Fruit fly (Drosophila melanogaster) S2 (cell line): ENCODE data around the gene CHKov2.

Experiments used
- CG8478 ChIP-seq: fragments of >200 bp; optimal IDR thresholded peaks from 2 replicates; lab custom pipeline; 2018
- CTCF ChIP-seq, 2 experiments: fragments of >200 bp; optimal IDR thresholded peaks; 2 replicates each; lab custom pipeline; 2018

CHKov2 gene

dm6 chr3R:25331103-25331502 is at the start of gene CHKov2:
Gene CHKov2, minus strand, starts transcription at chr3R:25331203.
- TF ChIP-seq CG8478 (lab: Kevin White, UChicago) (no peak), CTCF (optimal IDR thresholded peaks at IDR 0.05; lab: Kevin White, UChicago) (no peak)

dm6 chr3R:25357985-25358384 is 27.0 kb upstream of the CHKov2 start, which contains the start of gene ND-49L:
Gene ND-49L, plus strand, starts transcription at chr3R:25358285.
- TF ChIP-seq CTCF (optimal IDR thresholded peaks at IDR 0.05; lab: Kevin White, UChicago) (no peak), CG8478 (lab: Kevin White, UChicago) (no peak)

DNA sequence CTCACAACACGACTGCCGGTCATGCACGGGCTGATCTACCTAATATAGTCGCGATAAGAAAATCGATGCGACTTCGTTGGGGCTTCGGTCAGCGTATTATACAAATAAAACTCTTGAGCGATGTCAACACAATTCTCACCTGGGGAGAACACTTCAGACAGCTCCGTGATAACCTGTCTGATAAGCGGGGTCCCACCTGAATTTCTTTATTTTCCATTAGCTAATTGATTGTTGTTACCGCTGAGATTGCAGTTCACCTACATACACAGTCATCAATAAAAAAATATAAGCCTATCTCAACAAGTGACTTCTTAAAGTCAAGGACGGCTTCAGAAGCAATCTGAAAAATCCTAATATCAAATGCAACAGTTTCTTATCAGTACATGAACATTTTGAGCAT is 15.9 kb upstream of the CHKov2 start, which contains the start of gene tobi:
tobi (minus strand) TSS at position 23 of the 400 bp plus-strand sequence.
- TF ChIP-seq CTCF (optimal IDR thresholded peaks at IDR 0.05; lab: Kevin White, UChicago) (no peak), CG8478 (lab: Kevin White, UChicago) (no peak)

DNA sequence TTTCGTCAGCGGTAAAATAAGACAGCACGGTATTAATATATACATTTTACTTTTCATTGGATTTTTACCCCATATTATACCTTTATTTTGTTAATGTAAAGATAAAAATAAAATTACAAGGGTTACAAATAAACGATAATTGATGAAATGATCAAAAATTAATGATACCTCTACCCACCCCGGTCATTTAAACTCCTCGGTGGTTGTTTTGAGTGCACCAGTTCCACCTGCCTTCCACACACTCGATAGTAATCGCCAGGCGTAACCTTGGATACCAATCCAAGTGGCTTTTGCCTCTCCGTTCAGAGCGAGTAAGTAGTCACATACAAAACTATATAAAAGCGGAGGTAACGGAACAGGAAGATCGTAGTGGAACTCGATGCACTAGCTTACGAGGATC is 8.9 kb upstream of the CHKov2 start, which contains the start of gene rha:
rha (plus strand) TSS at position 301 of the 400 bp plus-strand sequence.
- TF ChIP-seq CTCF (optimal IDR thresholded peaks at IDR 0.05; lab: Kevin White, UChicago) (no peak), CG8478 (lab: Kevin White, UChicago) (no peak)

dm6 chr3R:25335065-25335464 is 4.1 kb upstream of the CHKov2 start, which contains the start of the genes CG10669 and CG11902:
Gene CG10669, minus strand, starts transcription at chr3R:25335243.
Gene CG11902, plus strand, starts transcription at chr3R:25335257.
- TF ChIP-seq CG8478 (lab: Kevin White, UChicago): no peak
- TF ChIP-seq CTCF (optimal IDR thresholded peaks at IDR 0.05; lab: Kevin White, UChicago): no peak

- TF ChIP-seq CG8478 (lab: Kevin White, UChicago): no peak
- TF ChIP-seq CTCF (optimal IDR thresholded peaks at IDR 0.05; lab: Kevin White, UChicago): no peak
Measured at dm6 chr3R:25329079-25329478, 1.9 kb downstream of the CHKov2 start, which contains the start of gene CHKov1. Gene CHKov1, minus strand, starts transcription at chr3R:25329316.

DNA sequence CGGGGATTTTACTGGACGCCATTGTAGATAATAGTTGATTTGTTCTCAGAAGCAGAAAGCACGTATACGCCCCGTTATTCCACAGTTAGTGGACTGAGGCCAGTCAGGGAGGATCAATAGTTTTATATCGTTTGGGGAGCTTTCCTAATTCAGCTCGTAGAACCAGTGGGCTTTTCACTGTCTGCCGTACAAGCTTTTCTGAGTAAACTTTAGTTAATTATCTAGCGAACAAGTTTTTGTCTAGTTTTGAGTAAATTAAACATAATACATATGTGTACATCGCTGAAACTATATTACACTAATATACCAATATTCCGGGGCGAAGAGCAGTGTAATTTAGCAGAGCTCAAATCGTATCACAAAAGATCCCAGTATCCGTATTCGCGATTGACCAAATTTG is 8.3 kb downstream of the CHKov2 start, which contains the start of gene CG10562:
CG10562 (minus strand) TSS at position 101 of the 400 bp plus-strand sequence.
- TF ChIP-seq CTCF (optimal IDR thresholded peaks at IDR 0.05; lab: Kevin White, UChicago) (no peak), CG8478 (lab: Kevin White, UChicago) (no peak)

DNA sequence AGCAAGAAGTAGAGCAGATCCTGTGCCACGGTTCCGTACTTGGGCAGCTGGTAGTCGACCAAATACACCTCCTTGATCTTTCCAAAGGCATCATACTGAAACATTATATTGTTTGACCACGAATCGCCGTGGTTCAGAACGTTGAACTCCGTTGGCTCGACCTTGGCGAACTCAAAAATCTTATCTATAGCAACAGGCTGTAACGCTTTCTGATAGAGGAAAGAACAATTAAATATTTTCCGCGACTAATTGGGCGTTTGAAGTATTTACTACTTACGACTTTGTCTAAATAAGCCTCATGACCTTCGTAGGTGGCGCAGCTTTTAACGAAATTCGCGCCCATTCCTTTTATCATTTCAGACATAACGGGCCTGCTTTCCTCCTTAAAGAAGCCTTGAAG is 9.3 kb downstream of the CHKov2 start:
- TF ChIP-seq CG8478 (lab: Kevin White, UChicago) (no peak), CTCF (optimal IDR thresholded peaks at IDR 0.05; lab: Kevin White, UChicago) (no peak)

dm6 chr3R:25320898-25321297 is 10.1 kb downstream of the CHKov2 start:
- TF ChIP-seq CTCF (optimal IDR thresholded peaks at IDR 0.05; lab: Kevin White, UChicago) (no peak), CG8478 (lab: Kevin White, UChicago) (no peak)

dm6 chr3R:25320051-25320705 is 10.8 kb downstream of the CHKov2 start, which contains the start of gene CG10560:
Gene CG10560, minus strand, starts transcription at chr3R:25320101.
- TF ChIP-seq CTCF (optimal IDR thresholded peaks at IDR 0.05; lab: Kevin White, UChicago) (no peak), CG8478 (lab: Kevin White, UChicago) (no peak)

dm6 chr3R:25318011-25318410 is 13.0 kb downstream of the CHKov2 start, which contains the start of gene CG10553:
Gene CG10553, minus strand, starts transcription at chr3R:25318111.
- TF ChIP-seq CTCF (optimal IDR thresholded peaks at IDR 0.05; lab: Kevin White, UChicago) (no peak), CG8478 (lab: Kevin White, UChicago) (no peak)

DNA sequence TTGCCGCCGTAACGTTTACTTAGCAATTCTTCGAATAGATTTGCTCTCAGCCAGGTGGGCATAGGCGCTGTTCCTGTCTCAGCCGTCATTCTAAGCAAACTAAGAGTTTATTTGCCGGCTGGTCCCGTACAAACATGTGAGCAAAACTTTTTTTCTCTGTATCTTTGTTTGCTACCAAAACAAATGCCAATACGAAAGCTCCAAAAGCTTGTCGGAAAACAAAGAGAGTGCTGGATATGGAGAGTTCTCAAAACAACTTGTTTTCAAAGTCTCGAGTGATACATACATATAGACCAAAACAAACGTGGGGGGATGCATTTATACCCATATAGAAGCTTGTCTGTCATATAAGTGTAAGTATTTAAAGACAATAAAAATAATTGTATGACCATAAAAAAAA is 15.0 kb downstream of the CHKov2 start, which contains the start of gene CG10559:
CG10559 (minus strand) TSS at position 101 of the 400 bp plus-strand sequence.
- TF ChIP-seq CTCF (optimal IDR thresholded peaks at IDR 0.05; lab: Kevin White, UChicago) (no peak), CG8478 (lab: Kevin White, UChicago) (no peak)

DNA sequence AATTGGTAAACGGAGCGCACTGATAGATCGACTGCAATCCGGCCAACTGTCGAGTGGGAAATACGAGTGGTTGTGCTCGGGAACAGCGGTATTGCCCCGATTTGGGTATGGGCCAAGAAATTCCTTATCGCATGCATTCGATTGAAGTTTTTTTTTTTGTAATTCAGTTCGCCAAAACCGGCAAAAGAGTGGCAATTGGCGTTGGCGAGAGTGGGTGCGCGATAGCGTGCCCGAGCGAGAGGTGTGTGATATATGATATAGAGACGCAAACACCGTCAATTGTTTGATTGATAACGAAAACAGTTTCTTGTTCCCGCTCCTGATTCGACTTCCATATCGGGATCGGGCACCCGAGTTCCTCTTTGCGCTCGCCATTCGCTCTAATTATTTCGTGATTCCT is 17.2 kb downstream of the CHKov2 start, which contains the start of gene CG31087:
CG31087 (minus strand) TSS at position 63 of the 400 bp plus-strand sequence.
- TF ChIP-seq CTCF (optimal IDR thresholded peaks at IDR 0.05; lab: Kevin White, UChicago): no peak
- no peak for TF ChIP-seq CG8478 (lab: Kevin White, UChicago)

DNA sequence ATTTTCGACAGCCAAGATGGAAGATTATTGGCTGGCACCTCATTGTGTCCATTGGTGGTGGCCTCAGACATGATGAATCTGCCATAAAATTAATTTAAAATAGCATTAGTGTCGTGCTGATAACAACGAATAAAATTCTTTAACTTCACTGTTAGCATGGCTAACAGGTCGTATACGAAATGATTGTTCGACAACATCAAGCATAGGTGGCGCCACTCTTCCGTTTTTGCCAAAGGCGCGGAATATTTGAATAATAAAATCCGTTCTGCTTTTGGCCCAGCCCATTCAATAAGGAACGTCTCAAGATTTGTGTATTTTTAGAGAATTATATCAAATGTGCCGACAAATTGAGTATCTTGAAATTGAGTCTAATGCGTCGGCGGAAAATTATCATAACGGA is 18.4 kb downstream of the CHKov2 start:
- no peak for TF ChIP-seq CG8478 (lab: Kevin White, UChicago)
- TF ChIP-seq CTCF (optimal IDR thresholded peaks at IDR 0.05; lab: Kevin White, UChicago): peak; percentile 69 to 78

dm6 chr3R:25310843-25311242 is 20.2 kb downstream of the CHKov2 start, which contains the start of gene CG31099:
Gene CG31099, minus strand, starts transcription at chr3R:25310943.
- TF ChIP-seq CG8478 (lab: Kevin White, UChicago): no peak
- TF ChIP-seq CTCF (optimal IDR thresholded peaks at IDR 0.05; lab: Kevin White, UChicago): no peak
